In the genomic region with DNA sequence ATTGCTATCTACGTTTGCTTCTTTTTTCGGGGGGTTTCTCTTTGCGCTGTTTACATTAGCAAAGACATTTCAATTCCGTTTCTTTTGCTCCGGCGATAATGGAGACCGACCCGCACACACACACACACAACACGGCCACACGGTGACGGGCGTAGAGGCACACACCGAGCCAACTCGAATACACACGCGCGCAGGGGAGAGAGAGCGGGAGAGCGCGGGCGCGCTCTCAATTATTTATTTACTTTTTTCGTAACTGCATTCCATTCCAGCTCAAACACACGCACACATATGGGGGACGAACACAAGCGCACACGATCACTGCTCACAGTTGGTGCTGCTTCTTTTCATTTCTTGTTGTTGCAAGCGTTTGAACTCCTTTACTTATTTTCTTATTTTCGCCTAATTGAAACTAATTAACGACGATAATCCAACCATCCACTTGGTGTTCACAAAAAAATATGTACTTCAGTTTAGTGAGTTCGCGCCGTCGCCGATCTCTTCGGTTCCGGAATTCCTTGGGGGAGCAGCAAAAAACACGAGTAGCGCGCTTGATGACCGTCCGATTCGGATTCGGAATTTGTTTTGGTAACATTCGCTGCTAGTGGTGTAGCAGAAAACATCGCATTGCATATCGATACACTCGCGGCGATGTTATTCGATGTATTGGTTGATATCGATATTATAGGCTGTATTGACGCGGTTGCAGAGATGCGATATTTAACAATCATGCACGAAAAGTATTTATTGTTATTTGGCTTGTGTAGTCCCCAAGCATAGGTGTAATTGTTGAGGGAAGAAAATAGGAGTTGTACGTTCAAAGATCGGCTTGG, we compare ENCODE assay signal across 1 fruit fly cellular context.
TF ChIP-seq lines count a peak whose summit lies in the region.

A gene (minus strand): TSS at position 591 of the 830 bp plus-strand sequence.

TF ChIP-seq in whole organism, embryonic, 481 proteins besides CTCF, POLR2A, EP300 and RAD21 (continued from another document and continues in another):
- no peak for TF ChIP-seq H2.0 (GFP tag; IDR thresholded peaks at IDR 0.05; lab: Robert Waterston, UW)
- TF ChIP-seq CG17912 (GFP tag; optimal IDR thresholded peaks at IDR 0.05; lab: Kevin White, UChicago) = peak; percentile 56
- peak; percentile 72 for TF ChIP-seq bab2 (GFP tag; optimal IDR thresholded peaks at IDR 0.05; lab: Kevin White, UChicago)
- TF ChIP-seq org-1 (GFP tag; optimal IDR thresholded peaks at IDR 0.05; lab: Kevin White, UChicago) = peak; percentile 37
- TF ChIP-seq CG9609 (GFP tag; optimal IDR thresholded peaks at IDR 0.05; lab: Kevin White, UChicago) = peak; percentile 68
- TF ChIP-seq fu2 (GFP tag; optimal IDR thresholded peaks at IDR 0.05; lab: Kevin White, UChicago) = peak; percentile 37
- no peak for TF ChIP-seq sna (GFP tag; IDR thresholded peaks at IDR 0.05; lab: Robert Waterston, UW; ENCODE audit: partially characterized antibody)
- no peak for TF ChIP-seq fd102C (GFP tag; optimal IDR thresholded peaks at IDR 0.05; lab: Kevin White, UChicago)
- peak; percentile 74 for TF ChIP-seq CG6272 (GFP tag; IDR thresholded peaks at IDR 0.05; lab: Robert Waterston, UW)
- TF ChIP-seq CG31441 (GFP tag; IDR thresholded peaks at IDR 0.05; lab: Robert Waterston, UW) = no peak
- peak; percentile 28 for TF ChIP-seq MTF-1 (GFP tag; optimal IDR thresholded peaks at IDR 0.05; lab: Kevin White, UChicago; ENCODE audit: borderline replicate concordance)
- TF ChIP-seq toy (GFP tag; IDR thresholded peaks at IDR 0.05; lab: Robert Waterston, UW) = no peak
- TF ChIP-seq sim (GFP tag; IDR thresholded peaks at IDR 0.05; lab: Robert Waterston, UW) = no peak
- peak; percentile 100 for TF ChIP-seq BEAF-32 (GFP tag; optimal IDR thresholded peaks at IDR 0.05; lab: Kevin White, UChicago)
- no peak for TF ChIP-seq Lim3 (GFP tag; IDR thresholded peaks at IDR 0.05; lab: Robert Waterston, UW)
- peak; percentile 37 for TF ChIP-seq CG10431 (GFP tag; optimal IDR thresholded peaks at IDR 0.05; lab: Kevin White, UChicago)
- TF ChIP-seq aop (GFP tag; IDR thresholded peaks at IDR 0.05; lab: Robert Waterston, UW) = no peak
- TF ChIP-seq sd (tag; optimal IDR thresholded peaks at IDR 0.05; lab: Kevin White, UChicago) = peak; percentile 100
- peak; percentile 77 for TF ChIP-seq NC2β (GFP tag; optimal IDR thresholded peaks at IDR 0.05; lab: Kevin White, UChicago)
- peak; percentile 45 for TF ChIP-seq gfzf (GFP tag; optimal IDR thresholded peaks at IDR 0.05; lab: Kevin White, UChicago)
- TF ChIP-seq dmrt99B (tag; optimal IDR thresholded peaks at IDR 0.05; lab: Kevin White, UChicago) = peak; percentile 51
- TF ChIP-seq ac (GFP tag; optimal IDR thresholded peaks at IDR 0.05; lab: Kevin White, UChicago) = no peak
- TF ChIP-seq Awh (GFP tag; IDR thresholded peaks at IDR 0.05; lab: Robert Waterston, UW) = no peak
- TF ChIP-seq lmd (GFP tag; IDR thresholded peaks at IDR 0.05; lab: Robert Waterston, UW) = no peak
- TF ChIP-seq Rx (GFP tag; IDR thresholded peaks at IDR 0.05; lab: Robert Waterston, UW) = no peak
- TF ChIP-seq CG6654 (GFP tag; optimal IDR thresholded peaks at IDR 0.05; lab: Kevin White, UChicago) = peak; percentile 2
- TF ChIP-seq CG11696 (GFP tag; IDR thresholded peaks at IDR 0.05; lab: Robert Waterston, UW) = no peak
- TF ChIP-seq Camta (GFP tag; optimal IDR thresholded peaks at IDR 0.05; lab: Kevin White, UChicago) = peak; percentile 80
- no peak for TF ChIP-seq bowl (GFP tag; IDR thresholded peaks at IDR 0.05; lab: Robert Waterston, UW)
- peak; percentile 62 for TF ChIP-seq CG13424 (tag; optimal IDR thresholded peaks at IDR 0.05; lab: Kevin White, UChicago)
- TF ChIP-seq cato (GFP tag; optimal IDR thresholded peaks at IDR 0.05; lab: Kevin White, UChicago; ENCODE audit: borderline replicate concordance) = peak; percentile 36
- TF ChIP-seq Chrac-16 (GFP tag; optimal IDR thresholded peaks at IDR 0.05; lab: Kevin White, UChicago) = peak; percentile 44
- no peak for TF ChIP-seq z (GFP tag; IDR thresholded peaks at IDR 0.05; lab: Robert Waterston, UW)
- no peak for TF ChIP-seq zfh1 (GFP tag; IDR thresholded peaks at IDR 0.05; lab: Robert Waterston, UW)
- TF ChIP-seq gsb-n (tag; optimal IDR thresholded peaks at IDR 0.05; lab: Kevin White, UChicago) = peak; percentile 25
- peak; percentile 60 for TF ChIP-seq az2 (GFP tag; optimal IDR thresholded peaks at IDR 0.05; lab: Kevin White, UChicago)
- peak in 1 of 2 experiments; percentile 92 for TF ChIP-seq eve (GFP tag; optimal IDR thresholded peaks at IDR 0.05; lab: Kevin White, UChicago)
- peak; percentile 18 for TF ChIP-seq Elba2 (GFP tag; optimal IDR thresholded peaks at IDR 0.05; lab: Kevin White, UChicago)
- no peak for TF ChIP-seq tgo (GFP tag; IDR thresholded peaks at IDR 0.05; lab: Robert Waterston, UW)
- TF ChIP-seq CG11695 (GFP tag; IDR thresholded peaks at IDR 0.05; lab: Robert Waterston, UW) = no peak
- TF ChIP-seq Opbp (GFP tag; IDR thresholded peaks at IDR 0.05; lab: Robert Waterston, UW; ENCODE audit: partially characterized antibody) = no peak
- TF ChIP-seq CG12155 (GFP tag; optimal IDR thresholded peaks at IDR 0.05; lab: Kevin White, UChicago) = peak; percentile 45
- no peak for TF ChIP-seq Dref (GFP tag; IDR thresholded peaks at IDR 0.05; lab: Robert Waterston, UW)
- TF ChIP-seq CG4328 (GFP tag; optimal IDR thresholded peaks at IDR 0.05; lab: Kevin White, UChicago) = peak; percentile 42
- peak; percentile 94 for TF ChIP-seq CG33213 (GFP tag; optimal IDR thresholded peaks at IDR 0.05; lab: Kevin White, UChicago)
- TF ChIP-seq CG9727 (GFP tag; optimal IDR thresholded peaks at IDR 0.05; lab: Kevin White, UChicago) = peak; percentile 72
- TF ChIP-seq Hey (tag; optimal IDR thresholded peaks at IDR 0.05; lab: Kevin White, UChicago) = peak; percentile 19
- TF ChIP-seq tx (GFP tag; optimal IDR thresholded peaks at IDR 0.05; lab: Kevin White, UChicago) = peak; percentile 38
- TF ChIP-seq CG32772 (GFP tag; IDR thresholded peaks at IDR 0.05; lab: Robert Waterston, UW) = no peak
- peak; percentile 45 to 79 for TF ChIP-seq chif (GFP tag; optimal IDR thresholded peaks at IDR 0.05; lab: Kevin White, UChicago)
- no peak for TF ChIP-seq sob (GFP tag; IDR thresholded peaks at IDR 0.05; lab: Robert Waterston, UW)
- TF ChIP-seq CrebB (tag; optimal IDR thresholded peaks at IDR 0.05; lab: Kevin White, UChicago) = peak; percentile 54
- no peak for TF ChIP-seq pfk (GFP tag; optimal IDR thresholded peaks at IDR 0.05; lab: Kevin White, UChicago)
- TF ChIP-seq ftz-f1 (GFP tag; optimal IDR thresholded peaks at IDR 0.05; lab: Kevin White, UChicago) = peak; percentile 47
- TF ChIP-seq CG6854 (GFP tag; optimal IDR thresholded peaks at IDR 0.05; lab: Kevin White, UChicago) = no peak
- no peak for TF ChIP-seq CG9215 (GFP tag; IDR thresholded peaks at IDR 0.05; lab: Robert Waterston, UW)
- peak; percentile 44 for TF ChIP-seq D19A (tag; optimal IDR thresholded peaks at IDR 0.05; lab: Kevin White, UChicago)
- peak; percentile 88 for TF ChIP-seq trem (tag; optimal IDR thresholded peaks at IDR 0.05; lab: Kevin White, UChicago)
- peak; percentile 34 for TF ChIP-seq crc (GFP tag; optimal IDR thresholded peaks at IDR 0.05; lab: Kevin White, UChicago)
- peak; percentile 58 for TF ChIP-seq CG15601 (tag; optimal IDR thresholded peaks at IDR 0.05; lab: Kevin White, UChicago)
- peak; percentile 11 for TF ChIP-seq zf30C (GFP tag; optimal IDR thresholded peaks at IDR 0.05; lab: Kevin White, UChicago)
- no peak for TF ChIP-seq Rfx (GFP tag; IDR thresholded peaks at IDR 0.05; lab: Robert Waterston, UW)
- no peak for TF ChIP-seq esg (GFP tag; conservative IDR thresholded peaks at IDR 0.05; lab: Robert Waterston, UW)
- peak; percentile 50 for TF ChIP-seq CG10209 (GFP tag; optimal IDR thresholded peaks at IDR 0.05; lab: Kevin White, UChicago)
- TF ChIP-seq CG6689 (GFP tag; IDR thresholded peaks at IDR 0.05; lab: Robert Waterston, UW) = no peak
- no peak for TF ChIP-seq Dbx (GFP tag; IDR thresholded peaks at IDR 0.05; lab: Robert Waterston, UW)
- TF ChIP-seq zfh2 (GFP tag; optimal IDR thresholded peaks at IDR 0.05; lab: Kevin White, UChicago) = peak; percentile 84
- TF ChIP-seq ara (GFP tag; IDR thresholded peaks at IDR 0.05; lab: Robert Waterston, UW) = no peak
- TF ChIP-seq ttk (GFP tag; IDR thresholded peaks at IDR 0.05; lab: Robert Waterston, UW) = no peak
- TF ChIP-seq CG12659 (GFP tag; optimal IDR thresholded peaks at IDR 0.05; lab: Kevin White, UChicago) = peak; percentile 79
- peak; percentile 76 for TF ChIP-seq HmgZ (tag; optimal IDR thresholded peaks at IDR 0.05; lab: Kevin White, UChicago)
- peak; percentile 75 for TF ChIP-seq luna (GFP tag; optimal IDR thresholded peaks at IDR 0.05; lab: Kevin White, UChicago)
- peak; percentile 35 for TF ChIP-seq CG8388 (GFP tag; optimal IDR thresholded peaks at IDR 0.05; lab: Kevin White, UChicago)
- no peak for TF ChIP-seq dati (GFP tag; IDR thresholded peaks at IDR 0.05; lab: Robert Waterston, UW)
- no peak for TF ChIP-seq zen2 (GFP tag; IDR thresholded peaks at IDR 0.05; lab: Robert Waterston, UW; ENCODE audit: partially characterized antibody)
- no peak for TF ChIP-seq Aef1 (GFP tag; IDR thresholded peaks at IDR 0.05; lab: Robert Waterston, UW)
- TF ChIP-seq Xbp1 (GFP tag; optimal IDR thresholded peaks at IDR 0.05; lab: Kevin White, UChicago) = peak; percentile 73
- no peak for TF ChIP-seq CG14667 (GFP tag; IDR thresholded peaks at IDR 0.05; lab: Robert Waterston, UW)
- TF ChIP-seq pan (optimal IDR thresholded peaks at IDR 0.05; lab: Kevin White, UChicago) = no peak
- no peak for TF ChIP-seq pan (GFP tag; optimal IDR thresholded peaks at IDR 0.05 in 1 of 2, IDR thresholded peaks at IDR 0.05 in 1 of 2)
- TF ChIP-seq CG8290 (GFP tag; optimal IDR thresholded peaks at IDR 0.05; lab: Kevin White, UChicago) = peak; percentile 84
- peak; percentile 12 to 94 for TF ChIP-seq CG8290 (tag; optimal IDR thresholded peaks at IDR 0.05; lab: Kevin White, UChicago)
- TF ChIP-seq CG13775 (GFP tag; optimal IDR thresholded peaks at IDR 0.05; lab: Kevin White, UChicago) = peak; percentile 57
- TF ChIP-seq kah (GFP tag; optimal IDR thresholded peaks at IDR 0.05; lab: Kevin White, UChicago) = peak; percentile 2
- no peak for TF ChIP-seq gt (GFP tag; IDR thresholded peaks at IDR 0.05; lab: Robert Waterston, UW)
- TF ChIP-seq CG13894 (tag; optimal IDR thresholded peaks at IDR 0.05; lab: Kevin White, UChicago) = peak; percentile 85
- TF ChIP-seq CG7745 (tag; optimal IDR thresholded peaks at IDR 0.05; lab: Kevin White, UChicago) = no peak
- TF ChIP-seq Hr3 (GFP tag; optimal IDR thresholded peaks at IDR 0.05; lab: Kevin White, UChicago) = peak; percentile 32
- no peak for TF ChIP-seq Neu2 (GFP tag; optimal IDR thresholded peaks at IDR 0.05; lab: Kevin White, UChicago; ENCODE audit: borderline replicate concordance)
- TF ChIP-seq slbo (GFP tag; IDR thresholded peaks at IDR 0.05; lab: Robert Waterston, UW) = no peak
- no peak for TF ChIP-seq stc (GFP tag; IDR thresholded peaks at IDR 0.05; lab: Robert Waterston, UW)
- TF ChIP-seq CG11085 (GFP tag; IDR thresholded peaks at IDR 0.05; lab: Robert Waterston, UW) = no peak
- TF ChIP-seq HLH3B (GFP tag; IDR thresholded peaks at IDR 0.05; lab: Robert Waterston, UW) = no peak
- peak; percentile 80 for TF ChIP-seq her (GFP tag; optimal IDR thresholded peaks at IDR 0.05; lab: Kevin White, UChicago)
- no peak for TF ChIP-seq Optix (GFP tag; IDR thresholded peaks at IDR 0.05; lab: Robert Waterston, UW)
- TF ChIP-seq Lhr (GFP tag; optimal IDR thresholded peaks at IDR 0.05; lab: Kevin White, UChicago) = peak; percentile 92
- TF ChIP-seq sens (GFP tag; lab: Kevin White, UChicago) = peak; percentile 94
- TF ChIP-seq Dip2 (GFP tag; IDR thresholded peaks at IDR 0.05; lab: Robert Waterston, UW) = no peak
- peak; percentile 71; the same call in 2 of the 4 replicates for TF ChIP-seq Gug (GFP tag; IDR thresholded peaks at IDR 0.05; lab: Robert Waterston, UW)
- peak; percentile 53 for TF ChIP-seq Nf-YC (tag; optimal IDR thresholded peaks at IDR 0.05; lab: Kevin White, UChicago)
- peak; percentile 79 for TF ChIP-seq CG10267 (tag; optimal IDR thresholded peaks at IDR 0.05; lab: Kevin White, UChicago)
- TF ChIP-seq h (optimal IDR thresholded peaks at IDR 0.05; lab: Kevin White, UChicago) = no peak
- no peak for TF ChIP-seq GATAe (GFP tag; conservative IDR thresholded peaks at IDR 0.05; lab: Robert Waterston, UW)
- no peak for TF ChIP-seq CG17568 (GFP tag; optimal IDR thresholded peaks at IDR 0.05; lab: Kevin White, UChicago)
- peak; percentile 71 for TF ChIP-seq CG13624 (GFP tag; optimal IDR thresholded peaks at IDR 0.05; lab: Kevin White, UChicago)
- peak; percentile 79 for TF ChIP-seq pnt (GFP tag; optimal IDR thresholded peaks at IDR 0.05; lab: Kevin White, UChicago)
- TF ChIP-seq wek (GFP tag; optimal IDR thresholded peaks at IDR 0.05; lab: Kevin White, UChicago) = peak; percentile 43
- no peak for TF ChIP-seq ken (GFP tag; IDR thresholded peaks at IDR 0.05; lab: Robert Waterston, UW)
- no peak for TF ChIP-seq CG14860 (GFP tag; IDR thresholded peaks at IDR 0.05; lab: Robert Waterston, UW; ENCODE audit: partially characterized antibody)
- TF ChIP-seq CG4854 (GFP tag; optimal IDR thresholded peaks at IDR 0.05; lab: Kevin White, UChicago) = peak; percentile 73
- no peak for TF ChIP-seq tna (GFP tag; IDR thresholded peaks at IDR 0.05; lab: Robert Waterston, UW; ENCODE audit: partially characterized antibody)
- TF ChIP-seq Blimp-1 (GFP tag; optimal IDR thresholded peaks at IDR 0.05; lab: Kevin White, UChicago) = peak; percentile 71
- TF ChIP-seq CG5245 (GFP tag; optimal IDR thresholded peaks at IDR 0.05; lab: Kevin White, UChicago) = peak; percentile 72
- TF ChIP-seq CG10565 (GFP tag; optimal IDR thresholded peaks at IDR 0.05; lab: Kevin White, UChicago) = no peak
- no peak for TF ChIP-seq C15 (GFP tag; IDR thresholded peaks at IDR 0.05; lab: Robert Waterston, UW)
- TF ChIP-seq Sox100B (GFP tag; optimal IDR thresholded peaks at IDR 0.05; lab: Kevin White, UChicago) = peak; percentile 9
- peak; percentile 33 for TF ChIP-seq HHEX (GFP tag; optimal IDR thresholded peaks at IDR 0.05; lab: Kevin White, UChicago)
- TF ChIP-seq CG18476 (GFP tag; optimal IDR thresholded peaks at IDR 0.05; lab: Kevin White, UChicago) = peak; percentile 52
- peak; percentile 12 for TF ChIP-seq p53 (GFP tag; optimal IDR thresholded peaks at IDR 0.05; lab: Kevin White, UChicago)
- no peak for TF ChIP-seq CG4707 (GFP tag; optimal IDR thresholded peaks at IDR 0.05; lab: Kevin White, UChicago)
- TF ChIP-seq CG3281 (GFP tag; optimal IDR thresholded peaks at IDR 0.05; lab: Kevin White, UChicago) = peak; percentile 28
- TF ChIP-seq mirr (GFP tag; optimal IDR thresholded peaks at IDR 0.05; lab: Kevin White, UChicago) = peak; percentile 69
- peak; percentile 68 for TF ChIP-seq CG4282 (GFP tag; optimal IDR thresholded peaks at IDR 0.05; lab: Kevin White, UChicago)
- no peak for TF ChIP-seq B-H1 (GFP tag; IDR thresholded peaks at IDR 0.05; lab: Robert Waterston, UW)
- peak; percentile 52 for TF ChIP-seq B-H2 (GFP tag; optimal IDR thresholded peaks at IDR 0.05; lab: Kevin White, UChicago)
